Worm (Caenorhabditis elegans) whole organism, mixed stage, embryonic: ENCODE data around the gene F53E10.5.

Experiments used
- M03D4.4 ChIP-seq: sonication (generic microtip); optimal IDR thresholded peaks from 2 replicates; lab custom pipeline; 2017; ENCODE audit warnings: mild to moderate bottlenecking, missing genetic modification characterization, missing compliant biosample characterization
- bed-3 ChIP-seq: fragments of 200-800 bp; sonication (Bioruptor generic); optimal IDR thresholded peaks from 3 replicates; lab custom pipeline; 2018; ENCODE audit warnings: mild to moderate bottlenecking, missing genetic modification characterization, moderate library complexity, missing compliant biosample characterization
- ceh-39 ChIP-seq: fragments of 150-350 bp; optimal IDR thresholded peaks from 2 replicates; lab custom pipeline; 2014; ENCODE audit warnings: missing biosample characterization, missing genetic modification characterization
- ceh-43 ChIP-seq: fragments of 200-800 bp; sonication (Bioruptor generic); optimal IDR thresholded peaks from 2 replicates; lab custom pipeline; 2018; ENCODE audit warnings: mild to moderate bottlenecking, missing genetic modification characterization, moderate library complexity, missing compliant biosample characterization
- ceh-83 ChIP-seq: fragments of 200-800 bp; sonication (Bioruptor generic); optimal IDR thresholded peaks from 2 replicates; lab custom pipeline; 2018; ENCODE audit warnings: mild to moderate bottlenecking, missing genetic modification characterization, missing compliant biosample characterization
- ces-1 ChIP-seq: fragments of 150-350 bp; optimal IDR thresholded peaks from 2 replicates; lab custom pipeline; 2014; ENCODE audit warnings: missing biosample characterization, missing genetic modification reagents, missing genetic modification characterization
- cnd-1 ChIP-seq: fragments of 200-800 bp; sonication (Bioruptor generic); optimal IDR thresholded peaks from 2 replicates; lab custom pipeline; 2018; ENCODE audit warnings: mild to moderate bottlenecking, missing genetic modification characterization, missing compliant biosample characterization
- drap-1 ChIP-seq: fragments of 200-800 bp; sonication (Bioruptor generic); optimal IDR thresholded peaks from 3 replicates; lab custom pipeline; 2018; ENCODE audit warnings: mild to moderate bottlenecking, missing genetic modification characterization, missing compliant biosample characterization
- elt-1 ChIP-seq: sonication (generic microtip); optimal IDR thresholded peaks from 2 replicates; lab custom pipeline; 2017; ENCODE audit warnings: missing genetic modification characterization, mild to moderate bottlenecking, missing compliant biosample characterization, antibody characterized with exemption, moderate library complexity, borderline replicate concordance; ENCODE audit not compliant: insufficient read depth
- flh-1 ChIP-seq: fragments of 200-800 bp; sonication (Bioruptor generic); optimal IDR thresholded peaks from 2 replicates; lab custom pipeline; 2018; ENCODE audit warnings: mild to moderate bottlenecking, missing genetic modification characterization, moderate library complexity, missing compliant biosample characterization
- ham-2 ChIP-seq: fragments of 200-800 bp; sonication (Bioruptor generic); optimal IDR thresholded peaks from 2 replicates; lab custom pipeline; 2018; ENCODE audit warnings: mild to moderate bottlenecking, missing genetic modification characterization, missing compliant biosample characterization
- hlh-1 ChIP-seq: fragments of 150-350 bp; optimal IDR thresholded peaks from 2 replicates; lab custom pipeline; 2014; ENCODE audit warnings: missing biosample characterization, missing genetic modification reagents, missing genetic modification characterization
- lin-13 ChIP-seq: fragments of 150-350 bp; optimal IDR thresholded peaks from 2 replicates; lab custom pipeline; 2014; ENCODE audit warnings: missing biosample characterization, missing genetic modification characterization
- lin-32 ChIP-seq: fragments of 200-800 bp; sonication (Bioruptor generic); optimal IDR thresholded peaks from 2 replicates; lab custom pipeline; 2018; ENCODE audit warnings: mild to moderate bottlenecking, missing genetic modification characterization, missing compliant biosample characterization
- lsy-2 ChIP-seq: fragments of 150-350 bp; optimal IDR thresholded peaks from 2 replicates; lab custom pipeline; 2014; ENCODE audit warnings: missing biosample characterization, missing genetic modification characterization
- mep-1 ChIP-seq: fragments of 150-350 bp; optimal IDR thresholded peaks from 2 replicates; lab custom pipeline; 2017; ENCODE audit warnings: missing biosample characterization, missing genetic modification reagents, missing genetic modification characterization, inconsistent platforms
- nhr-2 ChIP-seq: fragments of 150-350 bp; optimal IDR thresholded peaks from 2 replicates; lab custom pipeline; 2014; ENCODE audit warnings: missing biosample characterization, missing genetic modification characterization
- nhr-237 ChIP-seq: fragments of 150-350 bp; optimal IDR thresholded peaks from 2 replicates; lab custom pipeline; 2014; ENCODE audit warnings: missing biosample characterization, missing genetic modification characterization
- nhr-28 ChIP-seq: fragments of 150-350 bp; optimal IDR thresholded peaks from 2 replicates; lab custom pipeline; 2014; ENCODE audit warnings: missing biosample characterization, missing genetic modification characterization
- sem-2 ChIP-seq: fragments of 200-800 bp; sonication (Bioruptor generic); optimal IDR thresholded peaks from 2 replicates; lab custom pipeline; 2018; ENCODE audit warnings: mild to moderate bottlenecking, missing genetic modification characterization, missing compliant biosample characterization
- snpc-4 ChIP-seq: fragments of 150-350 bp; optimal IDR thresholded peaks from 2 replicates; lab custom pipeline; 2014; ENCODE audit warnings: missing biosample characterization, missing genetic modification characterization
- sptf-1 ChIP-seq: sonication (generic microtip); optimal IDR thresholded peaks from 2 replicates; lab custom pipeline; 2017; ENCODE audit warnings: mild to moderate bottlenecking, missing genetic modification characterization, moderate library complexity, missing compliant biosample characterization
- tbx-8 ChIP-seq: fragments of 200-800 bp; sonication (Bioruptor generic); optimal IDR thresholded peaks from 2 replicates; lab custom pipeline; 2018; ENCODE audit warnings: mild to moderate bottlenecking, missing genetic modification characterization, moderate library complexity, missing compliant biosample characterization
- unc-39 ChIP-seq: fragments of 150-350 bp; optimal IDR thresholded peaks from 2 replicates; lab custom pipeline; 2014; ENCODE audit warnings: missing biosample characterization, missing genetic modification characterization
- unc-62 ChIP-seq: fragments of 150-350 bp; optimal IDR thresholded peaks from 2 replicates; lab custom pipeline; 2014; ENCODE audit warnings: missing biosample characterization, missing genetic modification reagents, missing genetic modification characterization
- zip-8 ChIP-seq: fragments of 150-350 bp; optimal IDR thresholded peaks from 2 replicates; lab custom pipeline; 2014; ENCODE audit warnings: missing biosample characterization, missing genetic modification characterization
- ztf-11 ChIP-seq: fragments of 150-350 bp; optimal IDR thresholded peaks from 2 replicates; lab custom pipeline; 2014; ENCODE audit warnings: missing biosample characterization, missing genetic modification characterization

F53E10.5 gene

DNA sequence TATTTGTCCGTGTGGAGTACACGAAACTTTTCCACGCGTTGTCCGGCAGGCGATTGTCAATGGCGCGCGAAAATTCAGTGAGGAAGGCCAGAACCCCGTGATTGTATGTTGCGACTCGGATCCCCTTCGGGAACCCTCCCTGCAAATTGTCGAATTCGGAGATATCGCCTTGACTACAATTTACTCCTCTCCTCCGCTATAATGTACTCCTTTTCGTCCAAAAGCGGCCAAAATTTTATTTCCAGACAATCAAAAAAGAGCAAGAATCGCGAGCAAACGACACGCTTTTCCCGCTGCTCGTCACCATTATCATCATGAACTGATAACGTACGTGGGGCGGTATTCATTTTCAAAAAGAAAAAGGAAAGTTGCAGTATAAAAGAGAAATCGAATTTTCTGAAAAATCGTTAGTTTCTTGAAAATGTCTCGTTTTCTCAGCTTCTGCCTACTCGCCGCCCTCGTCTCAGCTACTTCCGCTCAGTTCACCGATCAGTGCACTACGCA lies 6.5 kb downstream of the F53E10.5 start, which contains the start of gene irg-3:
Gene irg-3, plus strand, starts transcription at position 419 of the 504 bp plus-strand sequence.
- TF ChIP-seq hlh-1 (tag; lab: Kevin White, UChicago) (no peak), sem-2 (GFP tag; lab: Kevin White, UChicago) (no peak), nhr-28 (tag; lab: Kevin White, UChicago) (no peak), ceh-83 (GFP tag; lab: Kevin White, UChicago) (no peak), ztf-11 (tag; lab: Kevin White, UChicago) (no peak), nhr-237 (no peak), cnd-1 (tag; lab: Kevin White, UChicago) (no peak), sptf-1 (tag; lab: Kevin White, UChicago) (no peak), lin-32 (GFP tag; lab: Kevin White, UChicago) (no peak), snpc-4 (tag; lab: Kevin White, UChicago) (no peak), ham-2 (no peak), tbx-8 (GFP tag; lab: Kevin White, UChicago) (no peak), lin-13 (no peak)

DNA sequence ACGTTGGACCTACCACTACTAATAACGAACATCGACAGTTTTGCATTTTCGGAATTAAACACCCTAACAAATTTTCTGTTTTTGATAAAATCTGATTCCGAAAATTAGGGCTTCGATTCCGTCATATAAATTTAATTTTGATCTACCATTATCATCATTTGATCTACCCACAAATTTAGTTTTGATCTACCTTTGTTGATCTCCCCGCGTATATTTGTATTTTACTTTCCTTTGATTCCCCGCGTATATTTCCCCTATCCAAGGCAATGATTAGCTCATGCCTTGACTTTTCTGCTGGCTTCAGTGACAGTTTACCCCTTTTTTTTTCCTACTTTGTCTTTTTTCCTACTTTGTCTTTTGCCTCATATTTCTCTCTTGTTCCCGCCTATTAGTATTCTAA lies 8.9 kb downstream of the F53E10.5 start:
- TF ChIP-seq lin-32 (GFP tag; lab: Kevin White, UChicago) (no peak), unc-39 (tag; lab: Kevin White, UChicago) (no peak), lin-13 (no peak)

- no peak for TF ChIP-seq unc-62 (GFP tag; lab: Kevin White, UChicago)
- TF ChIP-seq flh-1, result no peak
- no peak for TF ChIP-seq ztf-11 (tag; lab: Kevin White, UChicago)
- TF ChIP-seq bed-3 (GFP tag; lab: Kevin White, UChicago), result no peak
- no peak for TF ChIP-seq zip-8 (tag; lab: Kevin White, UChicago)
- TF ChIP-seq M03D4.4 (tag; lab: Kevin White, UChicago), result no peak
- no peak for TF ChIP-seq elt-1 (tag; lab: Kevin White, UChicago)
- TF ChIP-seq ceh-83 (GFP tag; lab: Kevin White, UChicago), result no peak
- no peak for TF ChIP-seq ceh-43 (GFP tag; lab: Kevin White, UChicago)
- no peak for TF ChIP-seq unc-39 (tag; lab: Kevin White, UChicago)
- no peak for TF ChIP-seq sptf-1 (tag; lab: Kevin White, UChicago)
These were observed 13.0 kb downstream of the F53E10.5 start, which contains the start of gene C29G2.6 for ce11 chrV:2585727-2586126. C29G2.6 (minus strand) TSS chrV:2585908.

DNA sequence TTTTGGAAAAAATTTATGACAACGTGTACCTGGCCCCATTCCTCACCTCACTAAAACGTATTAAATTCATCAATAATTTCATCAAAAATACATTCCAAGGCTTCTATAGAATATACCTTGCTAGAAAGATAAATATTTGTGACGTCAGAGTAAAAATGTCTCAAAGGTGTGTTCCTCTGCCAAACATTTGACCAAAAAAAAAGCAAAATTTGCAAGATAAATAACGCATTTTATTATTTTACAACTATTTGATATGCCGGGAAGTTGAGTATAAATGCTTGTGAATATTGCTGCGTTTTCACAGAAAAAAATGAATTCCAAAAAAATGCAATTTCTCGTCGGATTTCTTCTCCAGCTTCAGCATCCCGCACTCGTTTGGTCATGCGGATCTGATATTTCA lies 18.1 kb downstream of the F53E10.5 start, which contains the start of gene C29G2.3:
Gene C29G2.3, plus strand, starts transcription at position 301 of the 400 bp plus-strand sequence.
- TF ChIP-seq drap-1 (GFP tag; lab: Kevin White, UChicago) (no peak), ceh-83 (GFP tag; lab: Kevin White, UChicago) (no peak), ces-1 (no peak), lin-32 (GFP tag; lab: Kevin White, UChicago) (no peak), tbx-8 (GFP tag; lab: Kevin White, UChicago) (no peak), cnd-1 (tag; lab: Kevin White, UChicago) (no peak), mep-1 (tag; lab: Kevin White, UChicago) (no peak), elt-1 (tag; lab: Kevin White, UChicago) (no peak), nhr-28 (tag; lab: Kevin White, UChicago) (no peak), zip-8 (tag; lab: Kevin White, UChicago) (no peak), nhr-237 (no peak), M03D4.4 (tag; lab: Kevin White, UChicago) (no peak), ceh-39 (tag; lab: Kevin White, UChicago) (no peak), lsy-2 (tag; lab: Kevin White, UChicago) (no peak), lin-13 (no peak), ham-2 (no peak), unc-62 (GFP tag; lab: Kevin White, UChicago) (no peak)

DNA sequence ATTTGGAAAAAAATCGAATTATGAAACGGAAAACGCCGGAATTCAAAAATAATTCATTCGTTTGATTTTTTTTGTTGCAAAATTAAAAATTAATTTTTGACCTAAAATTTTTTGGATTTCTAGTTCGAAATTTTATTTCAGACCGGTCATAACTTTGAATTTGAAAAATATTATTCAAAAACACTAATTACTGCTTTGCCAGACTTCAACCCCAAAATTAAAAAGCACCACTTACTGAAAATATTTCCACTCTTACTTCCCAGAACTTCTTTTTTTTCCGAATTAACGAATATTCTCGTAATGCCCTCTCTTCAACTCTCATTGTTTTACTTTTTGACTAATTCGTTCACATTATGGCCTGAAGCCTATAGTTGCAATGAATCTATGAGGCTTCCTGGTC lies 21.1 kb downstream of the F53E10.5 start, which contains the start of gene srt-4:
Gene srt-4, plus strand, starts transcription at position 301 of the 400 bp plus-strand sequence.
- no peak for TF ChIP-seq ceh-39 (tag; lab: Kevin White, UChicago)
- TF ChIP-seq ceh-43 (GFP tag; lab: Kevin White, UChicago), result no peak
- no peak for TF ChIP-seq bed-3 (GFP tag; lab: Kevin White, UChicago)
- TF ChIP-seq sptf-1 (tag; lab: Kevin White, UChicago), result no peak
- no peak for TF ChIP-seq tbx-8 (GFP tag; lab: Kevin White, UChicago)
- TF ChIP-seq nhr-2, result no peak
- no peak for TF ChIP-seq zip-8 (tag; lab: Kevin White, UChicago)
- TF ChIP-seq flh-1, result no peak
- TF ChIP-seq hlh-1 (tag; lab: Kevin White, UChicago), result no peak
- no peak for TF ChIP-seq sem-2 (GFP tag; lab: Kevin White, UChicago)
